Worm (Caenorhabditis elegans) whole organism, L3 larva: ENCODE results near the gene B0554.5.

Experiments
- aly-2 ChIP-seq: fragments of 150-350 bp; optimal IDR thresholded peaks from 2 replicates; lab custom pipeline; 2014; ENCODE audit warnings: missing biosample characterization, missing genetic modification characterization
- ceh-82 ChIP-seq: fragments of 150-350 bp; optimal IDR thresholded peaks from 2 replicates; lab custom pipeline; 2014; ENCODE audit warnings: missing biosample characterization, missing genetic modification characterization
- mdl-1 ChIP-seq: fragments of 150-350 bp; optimal IDR thresholded peaks from 2 replicates; lab custom pipeline; 2014; ENCODE audit warnings: missing biosample characterization, missing genetic modification characterization
- nfya-1 ChIP-seq: sonication (generic microtip); optimal IDR thresholded peaks from 2 replicates; lab custom pipeline; 2017; ENCODE audit warnings: missing genetic modification characterization, mild to moderate bottlenecking, missing compliant biosample characterization, antibody characterized with exemption, moderate library complexity; ENCODE audit not compliant: insufficient read depth
- nhr-12 ChIP-seq: fragments of 150-350 bp; optimal IDR thresholded peaks from 2 replicates; lab custom pipeline; 2014; ENCODE audit warnings: missing biosample characterization, missing genetic modification characterization
- nhr-237 ChIP-seq: fragments of 150-350 bp; optimal IDR thresholded peaks from 2 replicates; lab custom pipeline; 2014; ENCODE audit warnings: missing biosample characterization, missing genetic modification characterization
- nhr-28 ChIP-seq: fragments of 150-350 bp; optimal IDR thresholded peaks from 2 replicates; lab custom pipeline; 2014; ENCODE audit warnings: missing biosample characterization, missing genetic modification characterization
- skn-1 ChIP-seq: fragments of 150-350 bp; optimal IDR thresholded peaks from 2 replicates; lab custom pipeline; 2014; ENCODE audit warnings: missing biosample characterization, missing genetic modification characterization
- snpc-4 ChIP-seq: fragments of 150-350 bp; optimal IDR thresholded peaks from 2 replicates; lab custom pipeline; 2014; ENCODE audit warnings: missing biosample characterization, missing genetic modification characterization
- unc-62 ChIP-seq: fragments of 150-350 bp; sonication (generic microtip); optimal IDR thresholded peaks from 4 replicates; lab custom pipeline; 2014; ENCODE audit warnings: missing biosample characterization, missing genetic modification reagents, missing genetic modification characterization

DNA sequence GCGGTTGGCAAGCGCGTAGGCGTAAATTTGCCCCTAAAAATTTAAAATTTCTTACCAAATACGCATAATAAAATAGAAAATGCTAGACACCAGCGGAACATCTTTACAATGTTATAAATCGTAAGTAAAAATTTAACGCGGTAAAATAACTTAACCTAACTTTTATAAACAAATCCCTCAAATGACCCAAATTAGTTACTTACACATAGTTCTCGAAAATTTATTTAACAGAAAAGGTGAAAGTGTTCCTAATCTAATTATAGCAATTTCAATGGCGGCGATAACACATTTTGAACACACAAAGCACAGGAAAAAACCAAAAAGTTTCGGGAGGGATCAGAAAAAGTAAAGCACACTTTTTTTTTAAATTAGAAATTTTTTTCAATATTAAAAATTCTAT, 44.1 kb upstream of the B0554.5 start, which contains the start of gene mltn-8:
- TF ChIP-seq mdl-1 = no peak
- TF ChIP-seq nhr-12 (tag; lab: Kevin White, UChicago) = no peak
- TF ChIP-seq nhr-237 (tag; lab: Kevin White, UChicago) = no peak
- TF ChIP-seq unc-62 = no peak
- no peak for TF ChIP-seq nhr-28 (tag; lab: Kevin White, UChicago)
- TF ChIP-seq snpc-4 (tag; lab: Kevin White, UChicago) = no peak
- TF ChIP-seq aly-2 (tag; lab: Kevin White, UChicago) = no peak
- TF ChIP-seq skn-1 (tag; lab: Kevin White, UChicago) = no peak
- no peak for TF ChIP-seq ceh-82
- TF ChIP-seq nfya-1 (tag; lab: Kevin White, UChicago) = no peak
